Fruit fly (Drosophila melanogaster) Kc167 (cell line): ENCODE results near the gene CG11089.

Experiments
- Myc ChIP-seq: fragments of >200 bp; optimal IDR thresholded peaks from 2 replicates; lab custom pipeline; 2017; ENCODE audit warnings: missing external identifiers
- h ChIP-seq: fragments of >200 bp; optimal IDR thresholded peaks from 3 replicates; lab custom pipeline; 2018; ENCODE audit warnings: missing external identifiers
- insv ChIP-seq: fragments of >200 bp; optimal IDR thresholded peaks from 3 replicates; lab custom pipeline; 2018; ENCODE audit warnings: missing external identifiers
- ttk ChIP-seq: sonication (Bioruptor generic); optimal IDR thresholded peaks from 2 replicates; lab custom pipeline; 2017; ENCODE audit warnings: missing external identifiers

DNA sequence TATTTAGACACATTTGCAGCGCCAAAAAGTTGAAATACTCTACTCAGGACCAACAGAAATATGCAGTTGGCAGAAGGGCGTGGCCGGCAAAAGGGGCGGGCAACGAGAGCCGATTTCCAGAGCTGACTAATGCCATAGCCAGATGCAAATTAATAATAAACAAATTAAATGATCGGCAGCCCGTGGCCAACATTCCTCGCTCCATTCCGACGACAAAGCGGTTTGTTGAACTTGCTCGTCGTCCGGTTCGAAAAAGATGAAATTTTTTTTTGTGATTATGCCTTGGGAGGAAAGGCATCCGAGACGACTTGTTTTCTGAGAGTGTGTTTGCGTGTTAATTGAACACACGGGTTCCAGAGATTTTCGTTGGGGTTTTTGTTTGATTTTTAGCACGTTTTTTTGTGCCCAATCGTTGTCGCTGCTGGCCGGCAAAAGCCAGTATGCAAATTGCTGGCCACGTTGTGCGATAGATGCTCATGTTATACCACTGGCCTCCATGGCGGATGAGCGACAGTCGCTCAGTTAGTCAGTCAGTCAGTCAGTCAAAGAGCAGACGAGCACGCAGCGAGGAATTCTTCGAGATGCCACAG lies 12.6 kb downstream of the CG11089 start:
- TF ChIP-seq insv, result no peak
- no peak for TF ChIP-seq h (lab: Kevin White, UChicago)
- TF ChIP-seq ttk (lab: Kevin White, UChicago), result no peak
- no peak for TF ChIP-seq Myc (lab: Kevin White, UChicago)
